Fruit fly (Drosophila melanogaster) whole organism, prepupa: ENCODE data around the gene Polr3D.

Experiments
- Blimp-1 ChIP-seq: fragments of 200-800 bp; sonication (Bioruptor generic); optimal IDR thresholded peaks from 3 replicates; lab custom pipeline; 2017; ENCODE audit warnings: missing biosample characterization, missing genetic modification characterization, mild to moderate bottlenecking, moderate library complexity, missing genetic modification reagents
- CG11294 ChIP-seq: fragments of 200-800 bp; sonication (Bioruptor generic); IDR thresholded peaks from 2 replicates; pipeline ENCODE4 v1.3.6; 2022; ENCODE audit warnings: missing biosample characterization, missing genetic modification characterization
- CG11902 ChIP-seq: fragments of 200-800 bp; sonication (Bioruptor generic); optimal IDR thresholded peaks from 3 replicates; lab custom pipeline; 2016; ENCODE audit warnings: missing biosample characterization, missing genetic modification characterization
- CG9139 ChIP-seq: fragments of 200-800 bp; sonication (Bioruptor generic); optimal IDR thresholded peaks from 3 replicates; lab custom pipeline; 2017; ENCODE audit warnings: missing biosample characterization, mild to moderate bottlenecking, missing genetic modification characterization
- Eip78C ChIP-seq: fragments of 200-800 bp; sonication (Bioruptor generic); peaks from one replicate; lab custom pipeline; 2016; ENCODE audit warnings: missing biosample characterization, missing genetic modification characterization
- Eip93F ChIP-seq: fragments of 200-800 bp; sonication (Bioruptor generic); optimal IDR thresholded peaks from 2 replicates; lab custom pipeline; 2016; ENCODE audit warnings: missing biosample characterization, mild to moderate bottlenecking, missing genetic modification characterization
- Ets96B ChIP-seq: fragments of 200-800 bp; optimal IDR thresholded peaks from 2 replicates; lab custom pipeline; 2019; ENCODE audit warnings: missing biosample characterization, mild to moderate bottlenecking, missing genetic modification characterization, moderate library complexity
- Hr38 ChIP-seq: sonication (Bioruptor generic); optimal IDR thresholded peaks from 2 replicates; lab custom pipeline; 2016; ENCODE audit warnings: missing biosample characterization, missing genetic modification characterization
- Hr39 ChIP-seq: fragments of 200-800 bp; sonication (Bioruptor generic); optimal IDR thresholded peaks from 2 replicates; lab custom pipeline; 2016; ENCODE audit warnings: missing biosample characterization, missing genetic modification characterization
- Sox14 ChIP-seq: fragments of 200-800 bp; sonication (Bioruptor generic); optimal IDR thresholded peaks from 3 replicates; lab custom pipeline; 2016; ENCODE audit warnings: missing biosample characterization, missing genetic modification characterization
- cyc ChIP-seq: fragments of 200-800 bp; sonication (Bioruptor generic); optimal IDR thresholded peaks from 3 replicates; lab custom pipeline; 2016; ENCODE audit warnings: missing biosample characterization, missing genetic modification characterization
- dac ChIP-seq: fragments of 200-800 bp; sonication (Bioruptor generic); optimal IDR thresholded peaks from 2 replicates; lab custom pipeline; 2017; ENCODE audit warnings: missing biosample characterization, mild to moderate bottlenecking, missing genetic modification characterization
- esn ChIP-seq: fragments of 200-800 bp; sonication (Bioruptor generic); optimal IDR thresholded peaks from 2 replicates; lab custom pipeline; 2016; ENCODE audit warnings: missing biosample characterization, mild to moderate bottlenecking, missing genetic modification characterization, moderate library complexity
- ss ChIP-seq, 2 experiments: fragments of 200-800 bp; sonication (Bioruptor generic); optimal IDR thresholded peaks; 2 replicates in 1 of 2; 3 replicates in 1 of 2; lab custom pipeline; 2017 to 2018; ENCODE audit warnings: mild to moderate bottlenecking in 2 of 2, missing biosample characterization in 2 of 2, missing genetic modification characterization in 2 of 2, moderate library complexity in 1 of 2

DNA sequence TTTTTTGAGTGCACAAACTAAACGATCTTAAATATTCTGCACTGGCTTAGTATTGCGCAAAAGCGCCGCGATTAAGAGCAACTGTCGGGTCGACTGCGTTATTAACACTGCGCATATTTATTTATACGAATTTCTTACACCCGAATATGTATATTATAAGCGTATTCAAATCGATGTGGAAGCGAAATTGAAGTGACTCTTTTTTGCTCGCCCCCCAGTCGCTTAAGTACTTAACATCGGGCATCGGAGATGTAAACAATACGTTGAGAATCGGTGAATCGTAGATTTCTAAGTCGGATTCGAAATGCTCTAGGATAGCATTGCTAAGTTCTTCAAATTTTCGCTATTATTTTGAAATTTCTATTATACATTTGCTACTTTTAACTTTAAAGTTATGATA lies 23.2 kb upstream of the Polr3D start, which contains the start of gene Cyp312a1:
- no peak for TF ChIP-seq Eip93F (GFP tag; lab: Kevin White, UChicago)
- TF ChIP-seq Hr39: no peak
- no peak for TF ChIP-seq dac (GFP tag; lab: Kevin White, UChicago)
- no peak for TF ChIP-seq ss (GFP tag; optimal IDR thresholded peaks at IDR 0.05; lab: Kevin White, UChicago)
- TF ChIP-seq CG9139 (GFP tag; lab: Kevin White, UChicago): no peak
- no peak for TF ChIP-seq Blimp-1 (GFP tag; lab: Kevin White, UChicago)
- TF ChIP-seq Hr38 (GFP tag; lab: Kevin White, UChicago): no peak
- no peak for TF ChIP-seq Sox14 (GFP tag; lab: Kevin White, UChicago)
- TF ChIP-seq cyc (GFP tag; lab: Kevin White, UChicago): no peak
- TF ChIP-seq Eip78C (GFP tag; lab: Kevin White, UChicago): no peak
- no peak for TF ChIP-seq esn (GFP tag; lab: Kevin White, UChicago)
- no peak for TF ChIP-seq Ets96B (tag; lab: Kevin White, UChicago)
- no peak for TF ChIP-seq CG11902 (GFP tag; lab: Kevin White, UChicago)
- no peak for TF ChIP-seq CG11294
